Worm (Caenorhabditis elegans): ENCODE results near the gene C14B9.2.

- no peak for TF ChIP-seq nhr-77 (tag; optimal IDR thresholded peaks at IDR 0.05)
- TF ChIP-seq ets-5 (GFP tag; IDR thresholded peaks at IDR 0.05) = no peak
- no peak for TF ChIP-seq rnt-1 (tag; optimal IDR thresholded peaks at IDR 0.05)
- no peak for TF ChIP-seq ceh-90 (tag; optimal IDR thresholded peaks at IDR 0.05)
- no peak for TF ChIP-seq zag-1 (tag; optimal IDR thresholded peaks at IDR 0.05)
- TF ChIP-seq hpl-2 (GFP tag; optimal IDR thresholded peaks at IDR 0.05) = no peak
- TF ChIP-seq unc-62 (GFP tag; optimal IDR thresholded peaks at IDR 0.05) = no peak
- no peak for TF ChIP-seq lin-15B (tag; optimal IDR thresholded peaks at IDR 0.05)
- no peak for TF ChIP-seq nhr-11 (tag; optimal IDR thresholded peaks at IDR 0.05)
- TF ChIP-seq elt-3 (tag; optimal IDR thresholded peaks at IDR 0.05) = no peak
- TF ChIP-seq lin-35 (GFP tag; optimal IDR thresholded peaks at IDR 0.05) = no peak
- no peak for TF ChIP-seq ztf-11 (tag; optimal IDR thresholded peaks at IDR 0.05)
- TF ChIP-seq egl-27 (tag; optimal IDR thresholded peaks at IDR 0.05) = no peak
- TF ChIP-seq mef-2 (tag; optimal IDR thresholded peaks at IDR 0.05) = no peak
These were observed 17.6 kb upstream of the C14B9.2 start for ce11 chrIII:8115877-8116276.

Data from whole organism, L1 larva.